Worm (Caenorhabditis elegans): ENCODE measurements around the gene srlf-13.

Gene srlf-13

ce11 chrIV:10933777-10934546 is 37.5 kb upstream of the srlf-13 start (continued):
- TF ChIP-seq hmg-20 (GFP tag; IDR thresholded peaks at IDR 0.05), result peak; percentile 52; the same call in 1 of the 2 replicates
- peak; percentile 32 for TF ChIP-seq attf-5 (GFP tag; optimal IDR thresholded peaks at IDR 0.05)
- peak; percentile 49 for TF ChIP-seq hrde-1 (tag; optimal IDR thresholded peaks at IDR 0.05; ENCODE audit: borderline replicate concordance)
- no peak for TF ChIP-seq F33H1.4 (GFP tag; IDR thresholded peaks at IDR 0.05)
- TF ChIP-seq lsy-27 (tag; optimal IDR thresholded peaks at IDR 0.05; ENCODE audit: borderline replicate concordance, insufficient read depth), result no peak
- TF ChIP-seq madf-6 (GFP tag; IDR thresholded peaks at IDR 0.05), result peak; percentile 41
- TF ChIP-seq Y56A3A.18 (GFP tag; IDR thresholded peaks at IDR 0.05), result peak; percentile 90
- peak; percentile 14 for TF ChIP-seq unc-130 (GFP tag; optimal IDR thresholded peaks at IDR 0.05)
- TF ChIP-seq F39B2.1 (GFP tag; IDR thresholded peaks at IDR 0.05), result no peak
- peak; percentile 43; the same call in 1 of the 2 replicates for TF ChIP-seq ceh-100 (GFP tag; IDR thresholded peaks at IDR 0.05)
- no peak for TF ChIP-seq ztf-26 (tag; optimal IDR thresholded peaks at IDR 0.05)
- peak in 1 of 3 experiments; percentile 39 for TF ChIP-seq lin-35 (GFP tag; optimal IDR thresholded peaks at IDR 0.05)
- TF ChIP-seq F23B12.7 (tag; optimal IDR thresholded peaks at IDR 0.05; ENCODE audit: insufficient read depth), result no peak
- TF ChIP-seq ZK185.1 (tag; optimal IDR thresholded peaks at IDR 0.05; ENCODE audit: poor library complexity, severe bottlenecking), result peak; percentile 12
- no peak for TF ChIP-seq hlh-26 (GFP tag; conservative IDR thresholded peaks at IDR 0.05)
- TF ChIP-seq dpl-1 (GFP tag; optimal IDR thresholded peaks at IDR 0.05), result no peak
- no peak for TF ChIP-seq gei-17 (GFP tag; optimal IDR thresholded peaks at IDR 0.05)
- no peak for TF ChIP-seq B0019.2 (GFP tag; conservative IDR thresholded peaks at IDR 0.05)
- TF ChIP-seq lir-1 (GFP tag; conservative IDR thresholded peaks at IDR 0.05), result no peak
- no peak for TF ChIP-seq nhr-179 (tag; optimal IDR thresholded peaks at IDR 0.05)
- no peak for TF ChIP-seq lsl-1 (GFP tag; optimal IDR thresholded peaks at IDR 0.05)
- no peak for TF ChIP-seq ztf-18 (tag; optimal IDR thresholded peaks at IDR 0.05)
- TF ChIP-seq ztf-6 (GFP tag; IDR thresholded peaks at IDR 0.05), result no peak
- TF ChIP-seq F37B4.10 (GFP tag; IDR thresholded peaks at IDR 0.05), result no peak
- no peak for TF ChIP-seq xnd-1 (tag; optimal IDR thresholded peaks at IDR 0.05)
- no peak for TF ChIP-seq ztf-22 (GFP tag; optimal IDR thresholded peaks at IDR 0.05)
- peak; percentile 61 for TF ChIP-seq K12H6.12 (tag; optimal IDR thresholded peaks at IDR 0.05)
- no peak for TF ChIP-seq D2030.7 (GFP tag; IDR thresholded peaks at IDR 0.05)
- no peak for TF ChIP-seq nhr-27 (tag; optimal IDR thresholded peaks at IDR 0.05)
- peak; percentile 81 for TF ChIP-seq nfyb-1 (GFP tag; IDR thresholded peaks at IDR 0.05)
- TF ChIP-seq Y79H2A.3 (GFP tag; conservative IDR thresholded peaks at IDR 0.05), result peak; percentile 65
- peak; percentile 22; the same call in 1 of the 2 replicates for TF ChIP-seq hmg-1.2 (GFP tag; IDR thresholded peaks at IDR 0.05)
- no peak for TF ChIP-seq bed-2 (GFP tag; IDR thresholded peaks at IDR 0.05)
- TF ChIP-seq ama-1 (optimal IDR thresholded peaks at IDR 0.05), result peak; percentile 59
- peak; percentile 18 to 75 for TF ChIP-seq ama-1 (GFP tag; optimal IDR thresholded peaks at IDR 0.05)
- no peak for TF ChIP-seq sptf-2 (GFP tag; optimal IDR thresholded peaks at IDR 0.05)
- TF ChIP-seq C17E4.6 (GFP tag; IDR thresholded peaks at IDR 0.05), result 0 out of 2 replicates have a peak, but pooled peaks have one; percentile 17
- no peak for TF ChIP-seq snpc-1.3 (tag; optimal IDR thresholded peaks at IDR 0.05; ENCODE audit: insufficient read depth)
- TF ChIP-seq nhr-80 (tag; optimal IDR thresholded peaks at IDR 0.05), result peak; percentile 0
- TF ChIP-seq madf-8 (GFP tag; conservative IDR thresholded peaks at IDR 0.05), result no peak
- TF ChIP-seq nhr-120 (GFP tag; IDR thresholded peaks at IDR 0.05), result no peak
- no peak for TF ChIP-seq somi-1 (GFP tag; optimal IDR thresholded peaks at IDR 0.05)
- TF ChIP-seq rcor-1 (GFP tag; IDR thresholded peaks at IDR 0.05), result 0 out of 2 replicates have a peak, but pooled peaks have one; percentile 25
- no peak for TF ChIP-seq lin-26 (GFP tag; IDR thresholded peaks at IDR 0.05)
- TF ChIP-seq T26A5.8 (tag; optimal IDR thresholded peaks at IDR 0.05), result no peak
- no peak for TF ChIP-seq ztf-3 (GFP tag; optimal IDR thresholded peaks at IDR 0.05)
- no peak for TF ChIP-seq ceh-91 (GFP tag; IDR thresholded peaks at IDR 0.05)

Measured in whole organism, young adult.